Fruit fly (Drosophila melanogaster): ENCODE measurements around the gene Col4a1.

DNA sequence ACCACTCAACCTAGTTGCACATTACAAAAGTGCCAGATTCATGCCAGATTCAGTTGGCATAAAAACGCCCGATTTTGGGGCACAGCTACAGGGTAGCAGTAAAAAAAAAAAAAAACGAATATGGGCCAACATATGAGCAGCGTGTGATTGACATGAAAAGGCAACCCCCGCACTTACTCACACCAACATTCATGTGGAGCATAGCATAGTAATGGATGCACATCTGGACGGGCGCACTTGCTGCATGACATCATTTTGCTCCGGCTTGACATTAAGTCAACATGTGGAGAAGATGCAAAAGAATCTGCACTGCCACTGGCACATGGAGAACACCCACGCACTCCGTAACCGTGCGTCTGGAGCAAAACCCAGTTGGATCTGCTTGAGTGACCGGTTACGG lies 6.8 kb upstream of the Col4a1 start:
- no peak for TF ChIP-seq tj (GFP tag; optimal IDR thresholded peaks at IDR 0.05)
- TF ChIP-seq CG1620 (GFP tag; optimal IDR thresholded peaks at IDR 0.05): no peak
- no peak for TF ChIP-seq CG5204 (GFP tag; optimal IDR thresholded peaks at IDR 0.05)
- no peak for TF ChIP-seq bab1 (GFP tag; optimal IDR thresholded peaks at IDR 0.05)
- TF ChIP-seq toe (GFP tag; optimal IDR thresholded peaks at IDR 0.05): no peak
- TF ChIP-seq cnc (optimal IDR thresholded peaks at IDR 0.05): no peak
- TF ChIP-seq CG7045 (GFP tag; optimal IDR thresholded peaks at IDR 0.05): no peak
- no peak for TF ChIP-seq CG14711 (tag; optimal IDR thresholded peaks at IDR 0.05)
- TF ChIP-seq kay (GFP tag; ENCODE audit: borderline replicate concordance): no peak
- no peak for TF ChIP-seq CG7101 (tag; optimal IDR thresholded peaks at IDR 0.05)
- no peak for TF ChIP-seq ovo (GFP tag; optimal IDR thresholded peaks at IDR 0.05)
